Worm (Caenorhabditis elegans): ENCODE data around the gene F22F7.11.
"Not testable (repeated sequence)": the region's sequence is repeated elsewhere in the genome, so short reads cannot be mapped to it uniquely, and the experiment has no call there.

The F22F7.11 gene

ce11 chrV:2119529-2119928 lies at the start of gene F22F7.11:
Gene F22F7.11, plus strand, starts transcription at chrV:2119829.
- TF ChIP-seq pqm-1 (tag; optimal IDR thresholded peaks at IDR 0.05) (no peak), fos-1 (tag; optimal IDR thresholded peaks at IDR 0.05) (no peak), pha-4 (tag; optimal IDR thresholded peaks at IDR 0.05) (no peak), fkh-2 (tag; optimal IDR thresholded peaks at IDR 0.05) (no peak), nhr-25 (tag; optimal IDR thresholded peaks at IDR 0.05) (no peak), elt-3 (tag; optimal IDR thresholded peaks at IDR 0.05) (no peak), skn-1 (tag; optimal IDR thresholded peaks at IDR 0.05) (no peak), tbx-2 (tag; optimal IDR thresholded peaks at IDR 0.05) (no peak), ceh-9 (tag; optimal IDR thresholded peaks at IDR 0.05) (no peak), unc-62 (GFP tag; optimal IDR thresholded peaks at IDR 0.05) (no peak), mdl-1 (tag; optimal IDR thresholded peaks at IDR 0.05) (no peak), nfya-1 (tag; optimal IDR thresholded peaks at IDR 0.05; ENCODE audit: insufficient read depth) (no peak), nhr-237 (tag; optimal IDR thresholded peaks at IDR 0.05) (no peak), nhr-77 (tag; optimal IDR thresholded peaks at IDR 0.05) (no peak)

ce11 chrV:2072807-2073206 lies 46.8 kb upstream of the F22F7.11 start, which contains the start of gene Y40B10A.9:
Gene Y40B10A.9, minus strand, starts transcription at chrV:2072907.
- TF ChIP-seq pha-4 (tag; optimal IDR thresholded peaks at IDR 0.05), result no peak
- TF ChIP-seq nhr-77 (tag; optimal IDR thresholded peaks at IDR 0.05), result no peak
- TF ChIP-seq fkh-2 (tag; optimal IDR thresholded peaks at IDR 0.05), result no peak
- no peak for TF ChIP-seq elt-1 (tag; optimal IDR thresholded peaks at IDR 0.05)
- TF ChIP-seq nhr-23 (tag; optimal IDR thresholded peaks at IDR 0.05), result no peak
- no peak for TF ChIP-seq fos-1 (tag; optimal IDR thresholded peaks at IDR 0.05)
- TF ChIP-seq aly-2 (tag; optimal IDR thresholded peaks at IDR 0.05), result no peak
- TF ChIP-seq nhr-25 (tag; optimal IDR thresholded peaks at IDR 0.05), result no peak
- no peak for TF ChIP-seq mdl-1 (tag; optimal IDR thresholded peaks at IDR 0.05)

ce11 chrV:2076043-2076442 lies 43.6 kb upstream of the F22F7.11 start:
- TF ChIP-seq lin-39 (tag; optimal IDR thresholded peaks at IDR 0.05) (peak; percentile 53), nhr-237 (tag; optimal IDR thresholded peaks at IDR 0.05) (no peak), sea-2 (GFP tag; optimal IDR thresholded peaks at IDR 0.05) (no peak)

ce11 chrV:2081269-2081668 lies 38.4 kb upstream of the F22F7.11 start:
- no peak for TF ChIP-seq nhr-28 (tag; optimal IDR thresholded peaks at IDR 0.05)
- TF ChIP-seq pha-4 (tag; optimal IDR thresholded peaks at IDR 0.05), result no peak
- TF ChIP-seq R02D3.7 (tag; optimal IDR thresholded peaks at IDR 0.05), result no peak
- no peak for TF ChIP-seq ceh-9 (tag; optimal IDR thresholded peaks at IDR 0.05)
- no peak for TF ChIP-seq elt-1 (tag; optimal IDR thresholded peaks at IDR 0.05)
- TF ChIP-seq ztf-11 (tag; optimal IDR thresholded peaks at IDR 0.05), result no peak
- TF ChIP-seq nhr-237 (tag; optimal IDR thresholded peaks at IDR 0.05), result no peak
- no peak for TF ChIP-seq nfya-1 (tag; optimal IDR thresholded peaks at IDR 0.05; ENCODE audit: insufficient read depth)
- TF ChIP-seq lin-15B (tag; optimal IDR thresholded peaks at IDR 0.05), result no peak
- TF ChIP-seq lin-39 (tag; optimal IDR thresholded peaks at IDR 0.05), result no peak
- no peak for TF ChIP-seq egl-5 (tag; optimal IDR thresholded peaks at IDR 0.05)
- TF ChIP-seq nhr-43 (tag; optimal IDR thresholded peaks at IDR 0.05; ENCODE audit: poor library complexity, severe bottlenecking), result no peak

- TF ChIP-seq egl-5 (tag; optimal IDR thresholded peaks at IDR 0.05), result peak; percentile 1
- TF ChIP-seq unc-39 (tag; optimal IDR thresholded peaks at IDR 0.05), result no peak
Measured at ce11 chrV:2081894-2082293, 37.7 kb upstream of the F22F7.11 start.

- no peak for TF ChIP-seq ceh-28 (tag; optimal IDR thresholded peaks at IDR 0.05)
Measured at ce11 chrV:2083869-2084268, 35.8 kb upstream of the F22F7.11 start.

- TF ChIP-seq nhr-12, elt-1, nhr-23 (tag; optimal IDR thresholded peaks at IDR 0.05): not testable (repeated sequence)
Measured at ce11 chrV:2085745-2086267, 33.8 kb upstream of the F22F7.11 start, which contains the start of gene F36F12.3. Gene F36F12.3, plus strand, starts transcription at chrV:2085795.

Measured in whole organism, L3 larva.